Fruit fly (Drosophila melanogaster) whole organism, embryonic: Measurements from ENCODE around the gene CG34283.

ENCODE experiments used
- CG10209 ChIP-seq: fragments of 200-800 bp; sonication (Bioruptor generic); optimal IDR thresholded peaks from 3 replicates; lab custom pipeline; 2017; ENCODE audit warnings: missing biosample characterization, mild to moderate bottlenecking, missing genetic modification characterization, missing genetic modification reagents
- CG10366 ChIP-seq: fragments of 200-800 bp; sonication (Bioruptor generic); IDR thresholded peaks from 2 replicates; pipeline ENCODE4 v1.3.6; 2022; ENCODE audit warnings: missing biosample characterization, missing genetic modification characterization
- CG10959 ChIP-seq: fragments of 200-800 bp; sonication (Bioruptor generic); IDR thresholded peaks from 2 replicates; pipeline ENCODE4 v1.3.6; 2022; ENCODE audit warnings: missing biosample characterization, missing genetic modification characterization
- CG10979 ChIP-seq: fragments of 200-800 bp; sonication (Bioruptor generic); optimal IDR thresholded peaks from 2 replicates; lab custom pipeline; 2018; ENCODE audit warnings: missing biosample characterization, mild to moderate bottlenecking, missing genetic modification characterization, moderate library complexity
- CG11696 ChIP-seq: fragments of 200-800 bp; sonication (Bioruptor generic); IDR thresholded peaks from 2 replicates; pipeline ENCODE4 v1.3.6; 2022; ENCODE audit warnings: missing biosample characterization, missing genetic modification characterization
- CG12155 ChIP-seq: fragments of 200-800 bp; sonication (Bioruptor generic); optimal IDR thresholded peaks from 3 replicates; lab custom pipeline; 2016; ENCODE audit warnings: missing biosample characterization, missing genetic modification characterization
- CG12659 ChIP-seq: fragments of 200-800 bp; sonication (Bioruptor generic); optimal IDR thresholded peaks from 3 replicates; lab custom pipeline; 2017; ENCODE audit warnings: mild to moderate bottlenecking, missing biosample characterization, missing genetic modification reagents, missing genetic modification characterization
- CG13775 ChIP-seq: fragments of 200-800 bp; sonication (Bioruptor generic); optimal IDR thresholded peaks from 3 replicates; lab custom pipeline; 2017; ENCODE audit warnings: missing biosample characterization, mild to moderate bottlenecking, missing genetic modification characterization
- CG14860 ChIP-seq: fragments of 200-800 bp; sonication (Bioruptor generic); IDR thresholded peaks from 3 replicates; pipeline ENCODE4 v1.3.6; 2022; ENCODE audit warnings: missing biosample characterization, missing genetic modification characterization; ENCODE audit not compliant: partially characterized antibody
- CG1529 ChIP-seq: fragments of 200-800 bp; sonication (Bioruptor generic); optimal IDR thresholded peaks from 3 replicates; lab custom pipeline; 2018; ENCODE audit warnings: missing biosample characterization, missing genetic modification characterization
- CG15479 ChIP-seq: fragments of 200-800 bp; sonication (Bioruptor generic); optimal IDR thresholded peaks from 3 replicates; lab custom pipeline; 2019; ENCODE audit warnings: missing biosample characterization, mild to moderate bottlenecking, missing genetic modification characterization, moderate library complexity
- CG15696 ChIP-seq: fragments of 200-800 bp; sonication (Bioruptor generic); optimal IDR thresholded peaks from 2 replicates; lab custom pipeline; 2019; ENCODE audit warnings: missing biosample characterization, mild to moderate bottlenecking, missing genetic modification characterization, moderate library complexity
- CG1602 ChIP-seq: fragments of 200-800 bp; sonication (Bioruptor generic); optimal IDR thresholded peaks from 3 replicates; lab custom pipeline; 2016; ENCODE audit warnings: missing biosample characterization, missing genetic modification characterization
- CG16779 ChIP-seq: fragments of 200-800 bp; sonication (Bioruptor generic); IDR thresholded peaks from 2 replicates; pipeline ENCODE4 v1.3.6; 2022; ENCODE audit warnings: missing biosample characterization, missing genetic modification characterization
- CG17612 ChIP-seq: fragments of 200-800 bp; sonication (Bioruptor generic); IDR thresholded peaks from 2 replicates; pipeline ENCODE4 v1.3.6; 2022; ENCODE audit warnings: missing biosample characterization, missing genetic modification characterization
- CG17912 ChIP-seq: fragments of 200-800 bp; sonication (Bioruptor generic); optimal IDR thresholded peaks from 2 replicates; lab custom pipeline; 2018; ENCODE audit warnings: missing biosample characterization, mild to moderate bottlenecking, missing genetic modification characterization
- CG2116 ChIP-seq: fragments of 200-800 bp; sonication (Bioruptor generic); optimal IDR thresholded peaks from 3 replicates; lab custom pipeline; 2018; ENCODE audit warnings: missing biosample characterization, mild to moderate bottlenecking, missing genetic modification characterization
- CG3163 ChIP-seq: fragments of 200-800 bp; sonication (Bioruptor generic); optimal IDR thresholded peaks from 3 replicates; lab custom pipeline; 2016; ENCODE audit warnings: missing biosample characterization, missing genetic modification characterization
- CG32772 ChIP-seq: fragments of 200-800 bp; sonication (Bioruptor generic); IDR thresholded peaks from 2 replicates; pipeline ENCODE4 v1.3.6; 2022; ENCODE audit warnings: missing biosample characterization, missing genetic modification characterization
- CG3726 ChIP-seq: fragments of 200-800 bp; sonication (Bioruptor generic); IDR thresholded peaks from 3 replicates; pipeline ENCODE4, ENCODE4 v1.3.6; 2022; ENCODE audit warnings: missing biosample characterization, missing genetic modification characterization
- CG6654 ChIP-seq: fragments of 200-800 bp; sonication (Bioruptor generic); optimal IDR thresholded peaks from 2 replicates; lab custom pipeline; 2017; ENCODE audit warnings: missing biosample characterization, mild to moderate bottlenecking, missing genetic modification characterization
- CG8388 ChIP-seq: fragments of 200-800 bp; sonication (Bioruptor generic); optimal IDR thresholded peaks from 2 replicates; lab custom pipeline; 2019; ENCODE audit warnings: missing biosample characterization, mild to moderate bottlenecking, missing genetic modification characterization, moderate library complexity
- CHES-1-like ChIP-seq: fragments of 200-800 bp; sonication (Bioruptor generic); optimal IDR thresholded peaks from 2 replicates; lab custom pipeline; 2016; ENCODE audit warnings: missing biosample characterization, missing genetic modification characterization
- Ets65A ChIP-seq: fragments of 200-800 bp; sonication (Bioruptor generic); peaks from one replicate; lab custom pipeline; 2016; ENCODE audit warnings: missing biosample characterization, missing genetic modification characterization
- Hsf ChIP-seq: fragments of 200-800 bp; sonication (Bioruptor generic); optimal IDR thresholded peaks from 3 replicates; lab custom pipeline; 2016; ENCODE audit warnings: missing biosample characterization, missing genetic modification characterization
- NfI ChIP-seq: fragments of 200-800 bp; sonication (Bioruptor generic); optimal IDR thresholded peaks from 3 replicates; lab custom pipeline; 2018; ENCODE audit warnings: missing biosample characterization, mild to moderate bottlenecking, missing genetic modification characterization, moderate library complexity
- Ssrp ChIP-seq: fragments of 200-800 bp; sonication (Bioruptor generic); optimal IDR thresholded peaks from 2 replicates; lab custom pipeline; 2018; ENCODE audit warnings: missing biosample characterization, mild to moderate bottlenecking, missing genetic modification characterization, moderate library complexity
- Xbp1 ChIP-seq: fragments of 200-800 bp; sonication (Bioruptor generic); optimal IDR thresholded peaks from 3 replicates; lab custom pipeline; 2016; ENCODE audit warnings: missing biosample characterization, mild to moderate bottlenecking, missing genetic modification characterization
- ab ChIP-seq: fragments of 200-800 bp; sonication (Bioruptor generic); optimal IDR thresholded peaks from 2 replicates; lab custom pipeline; 2016; ENCODE audit warnings: missing biosample characterization, missing genetic modification characterization
- crp ChIP-seq, 2 experiments: fragments of 200-800 bp; sonication (Bioruptor generic); optimal IDR thresholded peaks; 2 replicates in 1 of 2; 3 replicates in 1 of 2; lab custom pipeline; 2017; ENCODE audit warnings: missing biosample characterization in 2 of 2, missing genetic modification characterization in 2 of 2, mild to moderate bottlenecking in 1 of 2, moderate library complexity in 1 of 2
- eyg ChIP-seq: fragments of 200-800 bp; sonication (Bioruptor generic); optimal IDR thresholded peaks from 3 replicates; lab custom pipeline; 2016; ENCODE audit warnings: missing biosample characterization, missing genetic modification characterization
- fd102C ChIP-seq: fragments of 200-800 bp; sonication (Bioruptor generic); optimal IDR thresholded peaks from 2 replicates; lab custom pipeline; 2018; ENCODE audit warnings: missing biosample characterization, mild to moderate bottlenecking, missing genetic modification characterization, moderate library complexity
- ham ChIP-seq: fragments of 200-800 bp; sonication (Bioruptor generic); IDR thresholded peaks from 2 replicates; pipeline ENCODE4 v1.3.6; 2022; ENCODE audit warnings: missing biosample characterization, missing genetic modification characterization
- hbn ChIP-seq: fragments of 200-800 bp; sonication (Bioruptor generic); IDR thresholded peaks from 2 replicates; pipeline ENCODE4 v1.3.6; 2022; ENCODE audit warnings: missing biosample characterization, missing genetic modification characterization; ENCODE audit not compliant: partially characterized antibody
- jumu ChIP-seq: fragments of 200-800 bp; sonication (Bioruptor generic); optimal IDR thresholded peaks from 3 replicates; lab custom pipeline; 2016; ENCODE audit warnings: missing biosample characterization, missing genetic modification characterization
- kay ChIP-seq: fragments of 200-800 bp; sonication (Bioruptor generic); optimal IDR thresholded peaks from 2 replicates; lab custom pipeline; 2016; ENCODE audit warnings: missing biosample characterization, missing genetic modification characterization
- oc ChIP-seq: fragments of 200-800 bp; sonication (Bioruptor generic); optimal IDR thresholded peaks from 2 replicates; lab custom pipeline; 2018; ENCODE audit warnings: missing biosample characterization, mild to moderate bottlenecking, missing genetic modification characterization, moderate library complexity
- pho ChIP-seq: fragments of 200-800 bp; sonication (Bioruptor generic); optimal IDR thresholded peaks from 2 replicates; lab custom pipeline; 2016; ENCODE audit warnings: missing biosample characterization, missing genetic modification characterization
- pzg ChIP-seq: fragments of 200-800 bp; sonication (Bioruptor generic); optimal IDR thresholded peaks from 3 replicates; lab custom pipeline; 2018; ENCODE audit warnings: missing biosample characterization, mild to moderate bottlenecking, missing genetic modification characterization, moderate library complexity
- row ChIP-seq: fragments of 200-800 bp; sonication (Bioruptor generic); IDR thresholded peaks from 3 replicates; pipeline ENCODE4 v1.3.6; 2022; ENCODE audit warnings: missing biosample characterization, missing genetic modification characterization
- sima ChIP-seq: fragments of 200-800 bp; sonication (Bioruptor generic); optimal IDR thresholded peaks from 2 replicates; lab custom pipeline; 2016; ENCODE audit warnings: missing biosample characterization, missing genetic modification characterization
- stwl ChIP-seq: fragments of 200-800 bp; sonication (Bioruptor generic); optimal IDR thresholded peaks from 3 replicates; lab custom pipeline; 2018; ENCODE audit warnings: missing biosample characterization, mild to moderate bottlenecking, missing genetic modification characterization, moderate library complexity
- trh ChIP-seq: fragments of 200-800 bp; sonication (Bioruptor generic); optimal IDR thresholded peaks from 2 replicates; lab custom pipeline; 2016; ENCODE audit warnings: missing biosample characterization, missing genetic modification characterization
- zfh1 ChIP-seq: fragments of 200-800 bp; sonication (Bioruptor generic); IDR thresholded peaks from 3 replicates; pipeline ENCODE4 v1.3.6; 2022; ENCODE audit warnings: missing biosample characterization, missing genetic modification characterization

CG34283 gene

DNA sequence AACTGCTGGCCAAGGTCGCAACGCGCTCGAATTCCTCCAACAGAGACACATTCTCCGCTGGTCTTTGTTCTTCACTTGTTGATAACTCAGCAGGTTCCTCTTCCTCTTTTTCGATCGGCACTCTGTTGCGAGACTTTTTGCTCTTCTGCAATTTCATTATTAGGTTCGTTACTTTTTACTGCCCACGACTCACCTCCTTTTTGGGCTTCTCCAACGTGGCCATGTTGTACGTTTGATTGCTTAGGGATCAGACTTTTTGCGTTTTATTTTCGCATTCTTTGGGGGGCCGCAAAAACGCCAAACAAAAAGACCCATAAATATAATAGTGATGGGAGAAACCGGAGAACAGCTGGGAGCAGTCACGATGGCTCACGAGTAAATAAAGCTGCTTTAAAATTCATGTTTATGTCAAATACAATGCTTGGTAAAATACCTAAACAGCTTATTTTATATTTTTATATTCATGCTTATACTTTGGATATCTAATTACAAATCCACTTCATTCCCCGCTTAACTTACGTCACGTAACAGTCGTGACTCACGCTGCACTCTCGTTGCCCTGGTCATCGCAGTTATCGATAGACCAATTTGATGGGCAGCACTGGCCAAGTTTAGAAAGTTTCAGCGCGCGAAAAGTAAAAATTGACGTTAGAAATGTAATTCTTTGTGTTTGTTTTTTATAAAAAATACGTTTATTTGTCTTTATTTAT lies 36.3 kb upstream of the CG34283 start, which contains the start of gene Epg5 (continued):
- TF ChIP-seq CG3726 (GFP tag; lab: Robert Waterston, UW): no peak
- TF ChIP-seq CG10979 (tag; lab: Kevin White, UChicago): no peak

dm6 chr3R:18749786-18750185 lies 27.4 kb upstream of the CG34283 start:
- TF ChIP-seq CG8388 (GFP tag; lab: Kevin White, UChicago) (no peak), CG16779 (0 out of 2 replicates have a peak, but pooled peaks have one; percentile 5)

dm6 chr3R:18748087-18748486 lies 25.7 kb upstream of the CG34283 start:
- TF ChIP-seq CG10959: no peak
- no peak for TF ChIP-seq CG6654 (GFP tag; lab: Kevin White, UChicago)
- TF ChIP-seq ham (GFP tag; lab: Robert Waterston, UW): no peak
- TF ChIP-seq Ets65A (GFP tag; lab: Kevin White, UChicago): peak; percentile 91
- no peak for TF ChIP-seq CG12155 (GFP tag; lab: Kevin White, UChicago)
- no peak for TF ChIP-seq CG17612
- no peak for TF ChIP-seq CG14860 (GFP tag; lab: Robert Waterston, UW)
- no peak for TF ChIP-seq pzg
- no peak for TF ChIP-seq CG15479 (GFP tag; lab: Kevin White, UChicago)
- no peak for TF ChIP-seq sima (GFP tag; lab: Kevin White, UChicago)
- no peak for TF ChIP-seq kay (GFP tag; lab: Kevin White, UChicago)
- no peak for TF ChIP-seq eyg (GFP tag; lab: Kevin White, UChicago)
- no peak for TF ChIP-seq oc (tag; lab: Kevin White, UChicago)
- TF ChIP-seq CG11696: no peak
- TF ChIP-seq CG10366: peak; percentile 8; the same call in 1 of the 2 replicates

DNA sequence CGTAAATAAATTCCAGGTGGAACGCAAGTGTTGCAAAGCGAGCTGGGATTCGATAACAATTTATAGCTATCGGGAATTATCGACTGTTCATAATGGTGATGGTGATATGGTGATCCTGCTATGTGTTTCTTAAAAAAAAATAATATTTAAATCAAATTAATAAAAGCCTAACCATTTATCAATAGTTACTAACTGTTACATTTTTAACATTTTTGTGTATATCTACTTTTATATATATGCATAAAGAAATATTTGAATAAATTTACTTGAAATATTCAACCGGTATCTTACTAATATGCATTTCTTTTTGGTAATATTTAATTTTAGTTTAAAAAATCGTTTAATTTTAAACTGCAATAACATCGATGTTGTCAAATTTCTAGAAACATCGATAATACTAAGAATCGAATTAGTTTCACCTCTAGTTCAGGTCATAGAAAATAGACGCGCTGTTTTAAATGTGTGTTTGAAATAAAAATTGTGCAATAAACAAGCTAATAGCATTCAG lies 23.6 kb upstream of the CG34283 start, which contains the start of the genes PGS1 and gwl:
Gene PGS1 (minus strand): TSS at position 81 of the 508 bp plus-strand sequence.
Gene gwl (plus strand): TSS at position 410 of the 508 bp plus-strand sequence.
- TF ChIP-seq Hsf (peak; percentile 72), fd102C (GFP tag; lab: Kevin White, UChicago) (no peak), CG10209 (GFP tag; lab: Kevin White, UChicago) (peak; percentile 71), CG15696 (tag; lab: Kevin White, UChicago) (peak; percentile 79), pho (GFP tag; lab: Kevin White, UChicago) (peak; percentile 68), row (GFP tag; lab: Robert Waterston, UW) (peak; percentile 80), CHES-1-like (GFP tag; lab: Kevin White, UChicago) (peak; percentile 26), zfh1 (GFP tag; lab: Robert Waterston, UW) (peak; percentile 71; the same call in 1 of the 3 replicates), CG10366 (peak; percentile 70), CG13775 (GFP tag; lab: Kevin White, UChicago) (peak; percentile 78), Xbp1 (GFP tag; lab: Kevin White, UChicago) (peak; percentile 84), CG1602 (GFP tag; lab: Kevin White, UChicago) (peak; percentile 80), hbn (GFP tag; lab: Robert Waterston, UW) (peak; percentile 67), kay (GFP tag; lab: Kevin White, UChicago) (peak; percentile 56), stwl (tag; lab: Kevin White, UChicago) (peak; percentile 68), CG10959 (peak; percentile 48; the same call in 1 of the 2 replicates), CG2116 (GFP tag; lab: Kevin White, UChicago) (peak; percentile 80), ab (no peak), CG3163 (GFP tag; lab: Kevin White, UChicago) (no peak), CG17912 (GFP tag; lab: Kevin White, UChicago) (peak; percentile 23), trh (GFP tag; lab: Kevin White, UChicago) (peak; percentile 62), crp (GFP tag; optimal IDR thresholded peaks at IDR 0.05; lab: Kevin White, UChicago) (peak in 1 of 2 experiments; percentile 50), jumu (GFP tag; lab: Kevin White, UChicago) (peak; percentile 29), Ssrp (tag; lab: Kevin White, UChicago) (peak; percentile 79), NfI (GFP tag; lab: Kevin White, UChicago) (peak; percentile 66), CG1529 (GFP tag; lab: Kevin White, UChicago) (no peak), CG12659 (GFP tag; lab: Kevin White, UChicago) (peak; percentile 82), CG32772 (peak; percentile 85)
